Worm (Caenorhabditis elegans): Measurements from ENCODE around the gene Y57A10A.14.

ce11 chrII:12143558-12143957 is 42.2 kb upstream of the Y57A10A.14 start:
- no peak for TF ChIP-seq dpl-1 (GFP tag; optimal IDR thresholded peaks at IDR 0.05)
- TF ChIP-seq jun-1 (tag; optimal IDR thresholded peaks at IDR 0.05) = no peak
- no peak for TF ChIP-seq skn-1 (tag; optimal IDR thresholded peaks at IDR 0.05)
- TF ChIP-seq nhr-28 (tag; optimal IDR thresholded peaks at IDR 0.05) = no peak
- no peak for TF ChIP-seq nhr-47 (tag; optimal IDR thresholded peaks at IDR 0.05)
- TF ChIP-seq lin-13 (GFP tag; optimal IDR thresholded peaks at IDR 0.05) = no peak
